Worm (Caenorhabditis elegans): ENCODE data around the gene str-151.

Gene str-151

DNA sequence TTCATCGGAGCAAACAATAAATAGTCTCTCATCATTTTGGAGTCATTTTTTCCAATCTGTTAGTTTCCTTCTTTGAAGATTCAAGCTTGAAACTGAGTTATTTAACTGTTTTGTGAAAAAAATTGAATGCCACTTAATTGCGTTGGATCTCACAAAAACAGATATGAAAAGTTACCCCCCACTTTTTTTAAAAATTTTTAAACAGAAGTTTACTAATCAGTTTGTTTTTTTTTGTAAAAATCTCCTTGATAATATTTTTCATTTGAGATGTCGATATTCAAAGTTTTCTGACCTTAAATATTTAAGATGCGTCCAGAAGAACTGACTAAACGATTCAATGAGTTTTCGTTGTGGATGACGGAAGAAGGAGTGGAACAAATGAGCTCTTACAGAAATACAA lies 30.3 kb downstream of the str-151 start, which contains the start of gene Y32B12C.1:
Y32B12C.1 (plus strand) TSS at position 301 of the 400 bp plus-strand sequence.
- TF ChIP-seq nhr-71 (tag; optimal IDR thresholded peaks at IDR 0.05) (no peak), tlp-1 (tag; optimal IDR thresholded peaks at IDR 0.05) (no peak), lin-39 (tag; optimal IDR thresholded peaks at IDR 0.05) (no peak), lir-3 (tag; optimal IDR thresholded peaks at IDR 0.05; ENCODE audit: poor library complexity) (no peak), nhr-237 (tag; optimal IDR thresholded peaks at IDR 0.05) (no peak), Y116A8C.19 (tag; optimal IDR thresholded peaks at IDR 0.05; ENCODE audit: borderline replicate concordance) (no peak), ama-1 (optimal IDR thresholded peaks at IDR 0.05) (no peak), dsc-1 (tag; optimal IDR thresholded peaks at IDR 0.05) (no peak), unc-62 (GFP tag; optimal IDR thresholded peaks at IDR 0.05) (no peak), nhr-19 (GFP tag; conservative IDR thresholded peaks at IDR 0.05) (no peak), lin-14 (GFP tag; optimal IDR thresholded peaks at IDR 0.05) (no peak), F16B12.6 (tag; optimal IDR thresholded peaks at IDR 0.05) (no peak), hpl-2 (GFP tag; optimal IDR thresholded peaks at IDR 0.05) (no peak), unc-86 (tag; optimal IDR thresholded peaks at IDR 0.05) (no peak), fkh-4 (tag; optimal IDR thresholded peaks at IDR 0.05; ENCODE audit: borderline replicate concordance) (no peak)

DNA sequence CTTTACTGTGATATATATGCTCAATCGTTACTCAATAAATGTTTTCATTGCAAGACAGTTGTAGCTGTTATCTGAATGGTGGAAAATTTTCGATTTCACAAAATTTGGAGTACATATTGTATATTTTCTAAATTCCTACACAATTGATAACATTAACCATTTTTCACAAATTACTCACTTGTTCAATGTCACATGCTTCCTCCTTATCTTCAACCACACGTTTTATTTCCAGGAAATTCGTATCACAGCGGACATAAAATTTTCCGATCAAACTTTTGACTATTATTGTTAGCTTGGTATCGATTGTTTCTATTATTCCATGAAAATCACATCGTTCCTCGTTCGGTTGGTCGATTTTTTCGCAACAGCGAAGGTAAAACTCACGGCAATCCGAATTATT lies 32.5 kb downstream of the str-151 start:
- TF ChIP-seq elt-2 (tag; optimal IDR thresholded peaks at IDR 0.05): peak; percentile 73
- no peak for TF ChIP-seq sox-4 (tag; optimal IDR thresholded peaks at IDR 0.05)
- TF ChIP-seq nhr-76 (tag; optimal IDR thresholded peaks at IDR 0.05): no peak
- TF ChIP-seq hpl-2 (GFP tag; optimal IDR thresholded peaks at IDR 0.05): no peak
- TF ChIP-seq jun-1 (tag; optimal IDR thresholded peaks at IDR 0.05): peak; percentile 42
- no peak for TF ChIP-seq ztf-11 (tag; optimal IDR thresholded peaks at IDR 0.05)
- TF ChIP-seq sptf-1 (tag; optimal IDR thresholded peaks at IDR 0.05): no peak
- no peak for TF ChIP-seq isw-1 (GFP tag; IDR thresholded peaks at IDR 0.05)

DNA sequence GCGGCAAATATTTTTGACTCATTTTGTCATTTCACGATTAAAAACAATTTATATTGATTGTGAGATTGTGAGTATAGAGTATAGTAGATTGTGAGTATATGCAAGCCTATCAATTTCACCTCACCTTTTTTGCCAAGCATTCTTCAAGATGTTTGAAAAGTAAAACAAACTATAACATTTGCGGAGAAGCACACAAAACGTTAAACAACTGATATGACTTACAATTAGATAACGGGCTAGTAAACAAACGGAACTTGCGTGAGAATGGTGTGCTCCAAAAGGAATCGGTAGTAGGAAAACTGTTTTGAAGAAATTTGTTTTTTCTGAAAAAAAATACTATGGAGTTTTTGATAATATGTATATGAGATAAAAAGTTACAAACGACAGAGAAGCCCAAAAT lies 34.1 kb downstream of the str-151 start:
- TF ChIP-seq vab-15 (tag; optimal IDR thresholded peaks at IDR 0.05) (no peak), lin-14 (GFP tag; optimal IDR thresholded peaks at IDR 0.05) (no peak), alr-1 (tag; optimal IDR thresholded peaks at IDR 0.05; ENCODE audit: borderline replicate concordance) (no peak), ceh-88 (GFP tag; IDR thresholded peaks at IDR 0.05) (no peak), jun-1 (tag; optimal IDR thresholded peaks at IDR 0.05) (peak; percentile 46), mep-1 (tag; optimal IDR thresholded peaks at IDR 0.05) (no peak), aly-2 (tag; optimal IDR thresholded peaks at IDR 0.05) (no peak), elt-2 (tag; optimal IDR thresholded peaks at IDR 0.05) (peak; percentile 81), snu-23 (GFP tag; optimal IDR thresholded peaks at IDR 0.05) (no peak), hlh-17 (GFP tag; optimal IDR thresholded peaks at IDR 0.05; ENCODE audit: borderline replicate concordance) (no peak), mef-2 (tag; optimal IDR thresholded peaks at IDR 0.05) (no peak), egl-27 (tag; optimal IDR thresholded peaks at IDR 0.05) (no peak), lin-35 (GFP tag; optimal IDR thresholded peaks at IDR 0.05) (peak in 1 of 2 experiments; percentile 4), fkh-4 (tag; optimal IDR thresholded peaks at IDR 0.05; ENCODE audit: borderline replicate concordance) (no peak), C16A3.4 (tag; optimal IDR thresholded peaks at IDR 0.05) (no peak), rnt-1 (tag; optimal IDR thresholded peaks at IDR 0.05) (no peak), sox-4 (tag; optimal IDR thresholded peaks at IDR 0.05) (no peak), mab-9 (GFP tag; IDR thresholded peaks at IDR 0.05) (no peak), lin-39 (tag; optimal IDR thresholded peaks at IDR 0.05) (no peak), zip-4 (GFP tag; optimal IDR thresholded peaks at IDR 0.05) (no peak), ztf-11 (tag; optimal IDR thresholded peaks at IDR 0.05) (no peak), egl-13 (tag; optimal IDR thresholded peaks at IDR 0.05) (no peak), elt-3 (tag; optimal IDR thresholded peaks at IDR 0.05) (no peak), nhr-77 (tag; optimal IDR thresholded peaks at IDR 0.05) (no peak), F16B12.6 (tag; optimal IDR thresholded peaks at IDR 0.05) (no peak), sup-37 (GFP tag; optimal IDR thresholded peaks at IDR 0.05) (no peak), nhr-84 (tag; optimal IDR thresholded peaks at IDR 0.05) (no peak)
